Fruit fly (Drosophila melanogaster) whole organism, embryonic: Measurements from ENCODE around the gene CG11052.
A peak's percentile ranks its signal among the peaks of the same experiment; 100 is the strongest.

Source experiments
- Adf1 ChIP-seq: fragments of 200-800 bp; sonication (Bioruptor generic); IDR thresholded peaks from 2 replicates; pipeline ENCODE4 v1.3.6; 2022; ENCODE audit warnings: missing biosample characterization, missing genetic modification characterization
- C15 ChIP-seq: fragments of 200-800 bp; sonication (Bioruptor generic); IDR thresholded peaks from 3 replicates; pipeline ENCODE4 v1.3.6; 2022; ENCODE audit warnings: missing biosample characterization, missing genetic modification characterization
- CG10462 ChIP-seq: fragments of 200-800 bp; sonication (Bioruptor generic); optimal IDR thresholded peaks from 2 replicates; lab custom pipeline; 2016; ENCODE audit warnings: missing biosample characterization, missing genetic modification characterization
- CG12155 ChIP-seq: fragments of 200-800 bp; sonication (Bioruptor generic); optimal IDR thresholded peaks from 3 replicates; lab custom pipeline; 2016; ENCODE audit warnings: missing biosample characterization, missing genetic modification characterization
- CG12219 ChIP-seq: fragments of 200-800 bp; sonication (Bioruptor generic); optimal IDR thresholded peaks from 3 replicates; lab custom pipeline; 2018; ENCODE audit warnings: missing biosample characterization, mild to moderate bottlenecking, missing genetic modification characterization
- CG13296 ChIP-seq: fragments of 200-800 bp; sonication (Bioruptor generic); optimal IDR thresholded peaks from 3 replicates; lab custom pipeline; 2018; ENCODE audit warnings: missing biosample characterization, mild to moderate bottlenecking, missing genetic modification characterization
- CG14860 ChIP-seq: fragments of 200-800 bp; sonication (Bioruptor generic); IDR thresholded peaks from 3 replicates; pipeline ENCODE4 v1.3.6; 2022; ENCODE audit warnings: missing biosample characterization, missing genetic modification characterization; ENCODE audit not compliant: partially characterized antibody
- CG15269 ChIP-seq: fragments of 200-800 bp; sonication (Bioruptor generic); optimal IDR thresholded peaks from 2 replicates; lab custom pipeline; 2018; ENCODE audit warnings: missing biosample characterization, mild to moderate bottlenecking, missing genetic modification characterization, moderate library complexity
- CG1529 ChIP-seq: fragments of 200-800 bp; sonication (Bioruptor generic); optimal IDR thresholded peaks from 3 replicates; lab custom pipeline; 2018; ENCODE audit warnings: missing biosample characterization, missing genetic modification characterization
- CG17328 ChIP-seq: fragments of 200-800 bp; sonication (Bioruptor generic); IDR thresholded peaks from 2 replicates; pipeline ENCODE4 v1.3.6; 2022; ENCODE audit warnings: missing biosample characterization, missing genetic modification characterization
- CG17568 ChIP-seq: fragments of 200-800 bp; sonication (Bioruptor generic); optimal IDR thresholded peaks from 2 replicates; lab custom pipeline; 2018; ENCODE audit warnings: missing biosample characterization, mild to moderate bottlenecking, missing genetic modification characterization, moderate library complexity
- CG18262 ChIP-seq: fragments of 200-800 bp; optimal IDR thresholded peaks from 3 replicates; lab custom pipeline; 2019; ENCODE audit warnings: missing biosample characterization, mild to moderate bottlenecking, missing genetic modification characterization, moderate library complexity
- CG3726 ChIP-seq: fragments of 200-800 bp; sonication (Bioruptor generic); IDR thresholded peaks from 3 replicates; pipeline ENCODE4, ENCODE4 v1.3.6; 2022; ENCODE audit warnings: missing biosample characterization, missing genetic modification characterization
- CG4360 ChIP-seq: fragments of 200-800 bp; sonication (Bioruptor generic); IDR thresholded peaks from 2 replicates; pipeline ENCODE4 v1.3.6; 2022; ENCODE audit warnings: missing biosample characterization, missing genetic modification characterization
- CG4617 ChIP-seq: fragments of 200-800 bp; sonication (Bioruptor generic); optimal IDR thresholded peaks from 3 replicates; lab custom pipeline; 2016; ENCODE audit warnings: missing biosample characterization, missing genetic modification characterization, borderline replicate concordance
- CG5180 ChIP-seq: fragments of 200-800 bp; sonication (Bioruptor generic); optimal IDR thresholded peaks from 3 replicates; lab custom pipeline; 2017; ENCODE audit warnings: missing biosample characterization, missing genetic modification characterization, mild to moderate bottlenecking, moderate library complexity, missing genetic modification reagents
- CG7928 ChIP-seq: fragments of 200-800 bp; sonication (Bioruptor generic); optimal IDR thresholded peaks from 2 replicates; lab custom pipeline; 2017; ENCODE audit warnings: missing biosample characterization, mild to moderate bottlenecking, missing genetic modification characterization
- CG9932 ChIP-seq: fragments of 200-800 bp; sonication (Bioruptor generic); IDR thresholded peaks from 2 replicates; pipeline ENCODE4 v1.3.6; 2022; ENCODE audit warnings: missing biosample characterization, missing genetic modification characterization
- D19B ChIP-seq: fragments of 200-800 bp; sonication (Bioruptor generic); optimal IDR thresholded peaks from 2 replicates; lab custom pipeline; 2017; ENCODE audit warnings: missing biosample characterization, mild to moderate bottlenecking, missing genetic modification characterization
- Dip2 ChIP-seq: fragments of 200-800 bp; sonication (Bioruptor generic); IDR thresholded peaks from 2 replicates; pipeline ENCODE4 v1.3.6; 2022; ENCODE audit warnings: missing biosample characterization, missing genetic modification characterization
- Doc3 ChIP-seq: fragments of 200-800 bp; sonication (Bioruptor generic); IDR thresholded peaks from 3 replicates; pipeline ENCODE4 v1.3.6; 2022; ENCODE audit warnings: missing biosample characterization, missing genetic modification characterization; ENCODE audit not compliant: partially characterized antibody
- Elba2 ChIP-seq: fragments of 200-800 bp; sonication (Bioruptor generic); optimal IDR thresholded peaks from 3 replicates; lab custom pipeline; 2016; ENCODE audit warnings: missing biosample characterization, missing genetic modification characterization
- Hand ChIP-seq: fragments of 200-800 bp; sonication (Bioruptor generic); optimal IDR thresholded peaks from 2 replicates; lab custom pipeline; 2017; ENCODE audit warnings: mild to moderate bottlenecking, missing biosample characterization, missing genetic modification reagents, missing genetic modification characterization
- Hmr ChIP-seq: fragments of 200-800 bp; sonication (Bioruptor generic); optimal IDR thresholded peaks from 3 replicates; lab custom pipeline; 2017; ENCODE audit warnings: mild to moderate bottlenecking, missing biosample characterization, missing genetic modification reagents, missing genetic modification characterization
- Jarid2 ChIP-seq: fragments of 200-800 bp; sonication (Bioruptor generic); optimal IDR thresholded peaks from 3 replicates; lab custom pipeline; 2017; ENCODE audit warnings: mild to moderate bottlenecking, missing biosample characterization, missing genetic modification reagents, missing genetic modification characterization
- Lpt ChIP-seq: fragments of >200 bp; optimal IDR thresholded peaks from 2 replicates; lab custom pipeline; 2018; ENCODE audit warnings: missing biosample characterization, missing genetic modification characterization
- MBD-R2 ChIP-seq: fragments of 200-800 bp; sonication (Bioruptor generic); IDR thresholded peaks from 2 replicates; pipeline ENCODE4 v1.3.6; 2022; ENCODE audit warnings: missing biosample characterization, missing genetic modification characterization
- Max ChIP-seq: fragments of 200-800 bp; sonication (Bioruptor generic); optimal IDR thresholded peaks from 2 replicates; lab custom pipeline; 2016; ENCODE audit warnings: missing biosample characterization, mild to moderate bottlenecking, missing genetic modification characterization
- Opbp ChIP-seq: fragments of 200-800 bp; sonication (Bioruptor generic); IDR thresholded peaks from 3 replicates; pipeline ENCODE4 v1.3.6; 2022; ENCODE audit warnings: missing biosample characterization, missing genetic modification characterization; ENCODE audit not compliant: partially characterized antibody
- Optix ChIP-seq: fragments of 200-800 bp; sonication (Bioruptor generic); IDR thresholded peaks from 3 replicates; pipeline ENCODE4 v1.3.6; 2022; ENCODE audit warnings: missing biosample characterization, missing genetic modification characterization
- Pdp1 ChIP-seq, 2 experiments: fragments of 200-800 bp; sonication (Bioruptor generic); optimal IDR thresholded peaks; 3 replicates each; lab custom pipeline; 2016; ENCODE audit warnings: missing biosample characterization in 2 of 2, missing genetic modification characterization in 2 of 2, mild to moderate bottlenecking in 1 of 2, moderate library complexity in 1 of 2
- Ravus ChIP-seq: fragments of 200-800 bp; sonication (Bioruptor generic); IDR thresholded peaks from 2 replicates; pipeline ENCODE4 v1.3.6; 2022; ENCODE audit warnings: missing biosample characterization, missing genetic modification characterization
- Rx ChIP-seq: fragments of 200-800 bp; sonication (Bioruptor generic); IDR thresholded peaks from 2 replicates; pipeline ENCODE4 v1.3.6; 2022; ENCODE audit warnings: missing biosample characterization, missing genetic modification characterization
- Sry-δ ChIP-seq: fragments of 200-800 bp; sonication (Bioruptor generic); optimal IDR thresholded peaks from 2 replicates; lab custom pipeline; 2016; ENCODE audit warnings: missing biosample characterization, missing genetic modification characterization
- Xbp1 ChIP-seq: fragments of 200-800 bp; sonication (Bioruptor generic); optimal IDR thresholded peaks from 3 replicates; lab custom pipeline; 2016; ENCODE audit warnings: missing biosample characterization, mild to moderate bottlenecking, missing genetic modification characterization
- YL-1 ChIP-seq: fragments of 200-800 bp; sonication (Bioruptor generic); optimal IDR thresholded peaks from 3 replicates; lab custom pipeline; 2017; ENCODE audit warnings: missing biosample characterization, mild to moderate bottlenecking, missing genetic modification characterization
- ara ChIP-seq: fragments of 200-800 bp; sonication (Bioruptor generic); IDR thresholded peaks from 2 replicates; pipeline ENCODE4 v1.3.6; 2022; ENCODE audit warnings: missing biosample characterization, missing genetic modification characterization
- bab2 ChIP-seq: fragments of 200-800 bp; sonication (Bioruptor generic); optimal IDR thresholded peaks from 2 replicates; lab custom pipeline; 2016; ENCODE audit warnings: missing biosample characterization, missing genetic modification characterization
- dysf ChIP-seq: fragments of 200-800 bp; sonication (Bioruptor generic); IDR thresholded peaks from 3 replicates; pipeline ENCODE4 v1.3.6; 2022; ENCODE audit warnings: missing biosample characterization, missing genetic modification characterization
- gfzf ChIP-seq: fragments of 200-800 bp; sonication (Bioruptor generic); optimal IDR thresholded peaks from 2 replicates; lab custom pipeline; 2016; ENCODE audit warnings: missing biosample characterization, mild to moderate bottlenecking, missing genetic modification characterization, moderate library complexity
- grn ChIP-seq: fragments of 200-800 bp; sonication (Bioruptor generic); optimal IDR thresholded peaks from 3 replicates; lab custom pipeline; 2017; ENCODE audit warnings: missing biosample characterization, missing genetic modification characterization
- gsb ChIP-seq: fragments of 200-800 bp; sonication (Bioruptor generic); IDR thresholded peaks from 2 replicates; pipeline ENCODE4 v1.3.6; 2022; ENCODE audit warnings: missing biosample characterization, missing genetic modification characterization
- knrl ChIP-seq: fragments of 200-800 bp; sonication (Bioruptor generic); IDR thresholded peaks from 3 replicates; pipeline ENCODE4 v1.3.6; 2022; ENCODE audit warnings: missing biosample characterization, missing genetic modification characterization; ENCODE audit not compliant: partially characterized antibody
- mam ChIP-seq: fragments of 200-800 bp; sonication (Bioruptor generic); optimal IDR thresholded peaks from 3 replicates; lab custom pipeline; 2016; ENCODE audit warnings: missing biosample characterization, missing genetic modification characterization
- onecut ChIP-seq: fragments of 200-800 bp; sonication (Bioruptor generic); IDR thresholded peaks from 2 replicates; pipeline ENCODE4 v1.3.6; 2022; ENCODE audit warnings: missing biosample characterization, missing genetic modification characterization
- pb ChIP-seq: fragments of 200-800 bp; sonication (Bioruptor generic); optimal IDR thresholded peaks from 3 replicates; lab custom pipeline; 2016; ENCODE audit warnings: missing biosample characterization, missing genetic modification characterization
- so ChIP-seq: fragments of 200-800 bp; sonication (Bioruptor generic); IDR thresholded peaks from 3 replicates; pipeline ENCODE4 v1.3.6; 2022; ENCODE audit warnings: missing biosample characterization, missing genetic modification characterization
- stc ChIP-seq: fragments of 200-800 bp; sonication (Bioruptor generic); IDR thresholded peaks from 2 replicates; pipeline ENCODE4 v1.3.6; 2022; ENCODE audit warnings: missing biosample characterization, missing genetic modification characterization
- vnd ChIP-seq: fragments of 200-800 bp; sonication (Bioruptor generic); IDR thresholded peaks from 3 replicates; pipeline ENCODE4 v1.3.6; 2022; ENCODE audit warnings: missing biosample characterization, missing genetic modification characterization; ENCODE audit not compliant: partially characterized antibody
- wdn ChIP-seq: fragments of 200-800 bp; sonication (Bioruptor generic); IDR thresholded peaks from 2 replicates; pipeline ENCODE4 v1.3.6; 2022; ENCODE audit warnings: missing biosample characterization, missing genetic modification characterization
- wek ChIP-seq: fragments of 200-800 bp; sonication (Bioruptor generic); optimal IDR thresholded peaks from 3 replicates; lab custom pipeline; 2018; ENCODE audit warnings: missing biosample characterization, mild to moderate bottlenecking, missing genetic modification characterization, moderate library complexity

The CG11052 gene

dm6 chr3R:8009080-8009620 lies at the start of gene CG11052, which contains the start of gene CG3223 (continued):
- TF ChIP-seq Optix = no peak
- no peak for TF ChIP-seq CG15269
- TF ChIP-seq Hand (GFP tag; lab: Kevin White, UChicago) = no peak
- TF ChIP-seq CG1529 = no peak
- TF ChIP-seq Max (GFP tag; lab: Kevin White, UChicago) = no peak
- TF ChIP-seq CG3726 (GFP tag; lab: Robert Waterston, UW) = no peak
- no peak for TF ChIP-seq CG10462 (GFP tag; lab: Kevin White, UChicago)
- TF ChIP-seq Dip2 = no peak
- no peak for TF ChIP-seq pb (GFP tag; lab: Kevin White, UChicago)
- TF ChIP-seq Adf1 (GFP tag; lab: Robert Waterston, UW) = no peak
- TF ChIP-seq Opbp (GFP tag; lab: Robert Waterston, UW) = no peak
- peak; percentile 52 for TF ChIP-seq onecut (GFP tag; lab: Robert Waterston, UW)
- TF ChIP-seq so = no peak
- TF ChIP-seq MBD-R2 (GFP tag; lab: Robert Waterston, UW) = peak; percentile 81
- no peak for TF ChIP-seq CG14860 (GFP tag; lab: Robert Waterston, UW)
- TF ChIP-seq CG17328 (GFP tag; lab: Robert Waterston, UW) = no peak
- no peak for TF ChIP-seq Lpt (GFP tag; lab: Kevin White, UChicago)
- no peak for TF ChIP-seq stc
- TF ChIP-seq ara (GFP tag; lab: Robert Waterston, UW) = no peak
- no peak for TF ChIP-seq CG5180 (GFP tag; lab: Kevin White, UChicago)
- no peak for TF ChIP-seq dysf
- no peak for TF ChIP-seq Doc3 (GFP tag; lab: Robert Waterston, UW)
- TF ChIP-seq mam (GFP tag; lab: Kevin White, UChicago) = peak; percentile 8
- no peak for TF ChIP-seq grn (GFP tag; lab: Kevin White, UChicago)
- no peak for TF ChIP-seq Hmr (GFP tag; lab: Kevin White, UChicago)
- TF ChIP-seq CG12155 (GFP tag; lab: Kevin White, UChicago) = peak; percentile 4
- no peak for TF ChIP-seq gsb (GFP tag; lab: Robert Waterston, UW)
- TF ChIP-seq Rx (GFP tag; lab: Robert Waterston, UW) = no peak
- no peak for TF ChIP-seq wek (GFP tag; lab: Kevin White, UChicago)
- peak; percentile 55 for TF ChIP-seq YL-1 (GFP tag; lab: Kevin White, UChicago)
- TF ChIP-seq CG7928 = no peak
- peak; percentile 94 for TF ChIP-seq Elba2
- 0 out of 3 replicates have a peak, but pooled peaks have one; percentile 22 for TF ChIP-seq knrl
- TF ChIP-seq CG12219 (GFP tag; lab: Kevin White, UChicago) = no peak
- no peak for TF ChIP-seq CG4360 (GFP tag; lab: Robert Waterston, UW)
- TF ChIP-seq Jarid2 (GFP tag; lab: Kevin White, UChicago) = no peak
- TF ChIP-seq CG18262 (tag; lab: Kevin White, UChicago) = peak; percentile 3
- TF ChIP-seq Xbp1 = peak; percentile 40
- TF ChIP-seq C15 (GFP tag; lab: Robert Waterston, UW) = no peak
- peak; percentile 34 for TF ChIP-seq CG13296 (GFP tag; lab: Kevin White, UChicago)
- TF ChIP-seq vnd = no peak
- TF ChIP-seq gfzf = peak; percentile 49
- TF ChIP-seq Ravus (GFP tag; lab: Robert Waterston, UW) = no peak
- TF ChIP-seq CG17568 (GFP tag; lab: Kevin White, UChicago) = no peak
- TF ChIP-seq Pdp1 (GFP tag; optimal IDR thresholded peaks at IDR 0.05; lab: Kevin White, UChicago) = no peak
- TF ChIP-seq Sry-δ (GFP tag; lab: Kevin White, UChicago) = peak; percentile 63
- no peak for TF ChIP-seq bab2
- no peak for TF ChIP-seq D19B
- peak; percentile 70 for TF ChIP-seq CG4617
- no peak for TF ChIP-seq wdn (GFP tag; lab: Robert Waterston, UW)
- peak; percentile 69 for TF ChIP-seq CG9932
